Fruit fly (Drosophila melanogaster): Measurements from ENCODE around the gene dl.

dl gene

DNA sequence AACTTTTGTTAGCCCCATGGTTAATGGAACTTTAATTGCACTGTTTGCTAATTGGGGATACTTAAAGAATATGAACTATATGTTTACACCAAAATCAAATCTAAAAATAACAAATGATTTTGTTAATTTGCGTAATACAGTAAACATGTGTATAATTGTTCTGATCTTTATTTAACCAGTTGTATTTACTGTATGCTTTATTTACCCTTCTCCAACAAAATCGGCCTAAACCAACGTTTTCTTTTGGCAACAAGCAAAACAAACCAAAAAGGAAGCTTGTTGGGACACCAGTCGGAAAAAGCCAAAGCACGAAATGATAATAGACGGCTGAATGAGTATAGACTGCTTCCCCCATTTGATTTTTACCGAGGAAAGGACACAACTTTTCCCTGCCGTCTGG is 20.5 kb upstream of the dl start (continued):
- TF ChIP-seq Meics (GFP tag; optimal IDR thresholded peaks at IDR 0.05) (peak; percentile 84), wdn (GFP tag; IDR thresholded peaks at IDR 0.05) (peak; percentile 47; the same call in 1 of the 2 replicates), D19B (GFP tag; optimal IDR thresholded peaks at IDR 0.05) (peak; percentile 62), dysf (GFP tag; IDR thresholded peaks at IDR 0.05) (peak; percentile 26; the same call in 1 of the 3 replicates), caup (GFP tag; optimal IDR thresholded peaks at IDR 0.05; ENCODE audit: severe bottlenecking) (peak; percentile 94), CG33213 (GFP tag; optimal IDR thresholded peaks at IDR 0.05) (peak; percentile 22), CG11456 (GFP tag; IDR thresholded peaks at IDR 0.05) (peak; percentile 73; the same call in 1 of the 3 replicates), CG15479 (GFP tag; optimal IDR thresholded peaks at IDR 0.05) (no peak), CoRest (tag; optimal IDR thresholded peaks at IDR 0.05) (peak; percentile 50), BEAF-32 (GFP tag; optimal IDR thresholded peaks at IDR 0.05) (no peak), C15 (GFP tag; IDR thresholded peaks at IDR 0.05) (peak; percentile 15; the same call in 1 of the 3 replicates), sna (GFP tag; IDR thresholded peaks at IDR 0.05; ENCODE audit: partially characterized antibody) (no peak), Hand (GFP tag; optimal IDR thresholded peaks at IDR 0.05) (peak; percentile 77), CG12071 (GFP tag; optimal IDR thresholded peaks at IDR 0.05) (peak; percentile 69), ATbp (GFP tag; optimal IDR thresholded peaks at IDR 0.05) (no peak), grn (GFP tag; optimal IDR thresholded peaks at IDR 0.05) (no peak), sima (GFP tag; optimal IDR thresholded peaks at IDR 0.05) (no peak), CG12659 (GFP tag; optimal IDR thresholded peaks at IDR 0.05) (peak; percentile 57), CG3847 (GFP tag; IDR thresholded peaks at IDR 0.05) (peak; percentile 14; the same call in 1 of the 2 replicates), danr (GFP tag; IDR thresholded peaks at IDR 0.05) (no peak), seq (GFP tag; IDR thresholded peaks at IDR 0.05) (peak; percentile 35; the same call in 1 of the 2 replicates), CG12769 (tag; optimal IDR thresholded peaks at IDR 0.05) (peak; percentile 91), grau (tag; optimal IDR thresholded peaks at IDR 0.05) (peak; percentile 54), cwo (GFP tag; optimal IDR thresholded peaks at IDR 0.05) (peak; percentile 62), tup (GFP tag; optimal IDR thresholded peaks at IDR 0.05) (peak; percentile 14), CG14014 (GFP tag; IDR thresholded peaks at IDR 0.05) (peak; percentile 53; the same call in 1 of the 2 replicates), CG11247 (GFP tag; IDR thresholded peaks at IDR 0.05) (peak; percentile 64), CG17829 (tag; optimal IDR thresholded peaks at IDR 0.05) (no peak), so (GFP tag; IDR thresholded peaks at IDR 0.05) (no peak; the same call in 2 of the 3 replicates), Mes4 (GFP tag; optimal IDR thresholded peaks at IDR 0.05) (no peak), CG17385 (GFP tag; optimal IDR thresholded peaks at IDR 0.05) (peak; percentile 24), CG13624 (GFP tag; optimal IDR thresholded peaks at IDR 0.05) (peak; percentile 65), luna (GFP tag; optimal IDR thresholded peaks at IDR 0.05) (peak; percentile 80), Optix (GFP tag; IDR thresholded peaks at IDR 0.05) (no peak), CG6854 (GFP tag; optimal IDR thresholded peaks at IDR 0.05) (peak; percentile 80), ERR (GFP tag; optimal IDR thresholded peaks at IDR 0.05) (peak; percentile 55), schlank (tag; optimal IDR thresholded peaks at IDR 0.05) (peak; percentile 86), CG8388 (GFP tag; optimal IDR thresholded peaks at IDR 0.05) (no peak), hth (optimal IDR thresholded peaks at IDR 0.05) (no peak), CG12391 (tag; optimal IDR thresholded peaks at IDR 0.05) (peak; percentile 9), Ravus (GFP tag; IDR thresholded peaks at IDR 0.05) (no peak), CG2678 (tag; optimal IDR thresholded peaks at IDR 0.05) (peak; percentile 83), lov (optimal IDR thresholded peaks at IDR 0.05) (no peak), lov (GFP tag; IDR thresholded peaks at IDR 0.05) (no peak), Hey (tag; optimal IDR thresholded peaks at IDR 0.05) (peak; percentile 43), Usf (GFP tag; optimal IDR thresholded peaks at IDR 0.05) (no peak), sob (GFP tag; IDR thresholded peaks at IDR 0.05) (peak; percentile 78; the same call in 1 of the 2 replicates), chinmo (GFP tag; IDR thresholded peaks at IDR 0.05; ENCODE audit: partially characterized antibody) (no peak), CG18011 (GFP tag; optimal IDR thresholded peaks at IDR 0.05) (peak; percentile 57), CG10147 (GFP tag; optimal IDR thresholded peaks at IDR 0.05) (peak; percentile 59)
